Worm (Caenorhabditis elegans): ENCODE results near the gene T10H4.13.

- TF ChIP-seq sox-4 (tag; optimal IDR thresholded peaks at IDR 0.05) (no peak), pqm-1 (tag; optimal IDR thresholded peaks at IDR 0.05) (no peak), npax-4 (tag; optimal IDR thresholded peaks at IDR 0.05) (no peak), hlh-8 (tag; optimal IDR thresholded peaks at IDR 0.05) (no peak)
Observed at ce11 chrV:15230243-15230642, 37.1 kb downstream of the T10H4.13 start, which contains the start of gene srw-15.
